Fruit fly (Drosophila melanogaster) whole organism, prepupa: ENCODE results near the gene stol.

Experiments
- Eip93F ChIP-seq: fragments of 200-800 bp; sonication (Bioruptor generic); optimal IDR thresholded peaks from 2 replicates; lab custom pipeline; 2016; ENCODE audit warnings: missing biosample characterization, mild to moderate bottlenecking, missing genetic modification characterization
- Met ChIP-seq: fragments of 200-800 bp; sonication (Bioruptor generic); optimal IDR thresholded peaks from 3 replicates; lab custom pipeline; 2016; ENCODE audit warnings: missing biosample characterization, missing genetic modification characterization

DNA sequence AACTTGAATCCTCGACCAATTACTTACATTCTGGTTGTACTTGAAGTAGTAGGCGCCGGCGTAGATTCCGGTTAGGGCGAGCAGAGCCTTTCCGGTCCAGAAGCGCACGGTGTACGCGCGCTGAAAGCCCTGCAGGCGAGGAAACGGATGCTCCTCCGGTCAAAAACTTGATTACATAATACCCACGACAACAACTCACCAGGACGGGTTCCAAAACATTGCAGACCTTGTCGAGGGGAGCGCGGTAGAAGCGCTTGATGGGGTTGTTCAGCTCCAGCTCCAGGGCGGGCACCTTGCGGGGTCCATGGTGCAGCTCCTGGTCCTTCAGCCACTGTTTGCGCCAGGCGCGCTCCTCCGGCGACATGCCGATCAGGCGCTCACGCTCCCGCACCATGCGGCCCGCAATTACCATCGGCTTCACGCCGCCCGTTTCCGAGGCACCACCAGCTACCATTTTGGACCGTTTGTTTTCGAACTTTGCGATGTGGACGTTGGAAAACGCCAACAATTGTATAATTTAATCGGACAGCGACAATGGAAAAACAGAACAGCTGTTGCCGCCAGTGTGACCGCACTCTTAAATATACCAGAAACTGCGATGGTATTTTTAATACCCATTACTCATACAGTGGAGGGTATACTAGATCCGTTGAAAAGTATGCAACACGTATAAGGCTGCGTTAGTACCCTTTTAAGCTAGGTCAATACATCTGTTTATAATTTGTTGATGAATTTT lies 32.6 kb upstream of the stol start, which contains the start of gene ND-B17:
- no peak for TF ChIP-seq Met
- TF ChIP-seq Eip93F (GFP tag; lab: Kevin White, UChicago), result no peak
